Worm (Caenorhabditis elegans): ENCODE data around the gene F53F4.7.

DNA sequence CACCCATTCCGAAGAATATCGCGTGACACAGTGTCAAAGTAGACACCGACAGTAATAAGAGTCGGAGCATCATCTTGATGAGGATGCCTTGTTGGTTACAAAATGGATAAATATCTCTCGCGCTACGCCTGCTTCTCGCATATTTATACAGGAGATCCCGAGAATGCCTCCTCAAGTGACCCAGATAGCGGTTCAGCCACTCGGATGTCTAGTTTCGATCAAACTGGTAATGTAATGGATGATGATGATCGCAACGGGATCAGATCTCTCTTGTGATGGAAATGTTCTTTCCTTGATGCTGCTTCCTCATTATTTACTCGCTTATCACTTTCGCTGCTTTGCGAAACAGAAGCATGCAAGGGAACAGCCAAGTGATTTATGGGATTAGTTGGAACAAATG, 49.9 kb downstream of the F53F4.7 start, which contains the start of gene grl-17:
- TF ChIP-seq ceh-82 (tag; optimal IDR thresholded peaks at IDR 0.05) (no peak), skn-1 (tag; optimal IDR thresholded peaks at IDR 0.05) (no peak), snpc-4 (tag; optimal IDR thresholded peaks at IDR 0.05) (no peak), nhr-25 (tag; optimal IDR thresholded peaks at IDR 0.05) (no peak), R02D3.7 (tag; optimal IDR thresholded peaks at IDR 0.05) (no peak), eor-1 (tag; optimal IDR thresholded peaks at IDR 0.05) (no peak), lin-39 (tag; optimal IDR thresholded peaks at IDR 0.05) (no peak), unc-62 (GFP tag; optimal IDR thresholded peaks at IDR 0.05) (no peak), ama-1 (optimal IDR thresholded peaks at IDR 0.05) (no peak), nhr-77 (tag; optimal IDR thresholded peaks at IDR 0.05) (no peak)

All from whole organism, L3 larva.